Fruit fly (Drosophila melanogaster) whole organism, embryonic: Measurements from ENCODE around the gene CG13912.

Experiments used
- Aef1 ChIP-seq: fragments of 200-800 bp; sonication (Bioruptor generic); IDR thresholded peaks from 3 replicates; pipeline ENCODE4 v1.3.6; 2022; ENCODE audit warnings: missing biosample characterization, missing genetic modification characterization
- Bgb ChIP-seq: fragments of 200-800 bp; sonication (Bioruptor generic); IDR thresholded peaks from 2 replicates; pipeline ENCODE4 v1.3.6; 2022; ENCODE audit warnings: missing biosample characterization, missing genetic modification characterization; ENCODE audit not compliant: partially characterized antibody
- C15 ChIP-seq: fragments of 200-800 bp; sonication (Bioruptor generic); IDR thresholded peaks from 3 replicates; pipeline ENCODE4 v1.3.6; 2022; ENCODE audit warnings: missing biosample characterization, missing genetic modification characterization
- CG1024 ChIP-seq: fragments of 200-800 bp; sonication (Bioruptor generic); IDR thresholded peaks from 2 replicates; pipeline ENCODE4 v1.3.6; 2022; ENCODE audit warnings: missing biosample characterization, missing genetic modification characterization
- CG10462 ChIP-seq: fragments of 200-800 bp; sonication (Bioruptor generic); optimal IDR thresholded peaks from 2 replicates; lab custom pipeline; 2016; ENCODE audit warnings: missing biosample characterization, missing genetic modification characterization
- CG11093 ChIP-seq: fragments of 200-800 bp; sonication (Bioruptor generic); IDR thresholded peaks from 3 replicates; pipeline ENCODE4 v1.3.6; 2022; ENCODE audit warnings: missing biosample characterization, missing genetic modification characterization
- CG12236 ChIP-seq: fragments of 200-800 bp; sonication (Bioruptor generic); optimal IDR thresholded peaks from 2 replicates; lab custom pipeline; 2016; ENCODE audit warnings: missing biosample characterization, missing genetic modification characterization
- CG14710 ChIP-seq: fragments of 200-800 bp; sonication (Bioruptor generic); optimal IDR thresholded peaks from 3 replicates; lab custom pipeline; 2019; ENCODE audit warnings: missing biosample characterization, mild to moderate bottlenecking, missing genetic modification characterization, moderate library complexity
- CG17186 ChIP-seq: fragments of 200-800 bp; sonication (Bioruptor generic); optimal IDR thresholded peaks from 3 replicates; lab custom pipeline; 2017; ENCODE audit warnings: missing biosample characterization, missing genetic modification reagents, missing genetic modification characterization
- CG2129 ChIP-seq: fragments of 200-800 bp; sonication (Bioruptor generic); IDR thresholded peaks from 2 replicates; pipeline ENCODE4 v1.3.6; 2022; ENCODE audit warnings: missing biosample characterization, missing genetic modification characterization; ENCODE audit not compliant: partially characterized antibody
- CG30403 ChIP-seq: fragments of 200-800 bp; sonication (Bioruptor generic); optimal IDR thresholded peaks from 3 replicates; lab custom pipeline; 2016; ENCODE audit warnings: missing biosample characterization, missing genetic modification characterization
- CG33557 ChIP-seq: fragments of 200-800 bp; sonication (Bioruptor generic); optimal IDR thresholded peaks from 2 replicates; lab custom pipeline; 2019; ENCODE audit warnings: missing biosample characterization, mild to moderate bottlenecking, missing genetic modification characterization, moderate library complexity
- CG6813 ChIP-seq: fragments of 200-800 bp; sonication (Bioruptor generic); optimal IDR thresholded peaks from 2 replicates; lab custom pipeline; 2017; ENCODE audit warnings: missing biosample characterization, missing genetic modification characterization, mild to moderate bottlenecking, moderate library complexity, missing genetic modification reagents
- CG7745 ChIP-seq: fragments of 200-800 bp; sonication (Bioruptor generic); optimal IDR thresholded peaks from 2 replicates; lab custom pipeline; 2018; ENCODE audit warnings: missing biosample characterization, mild to moderate bottlenecking, missing genetic modification characterization, moderate library complexity
- CG8290 ChIP-seq, 3 experiments: fragments of 200-800 bp; sonication (Bioruptor generic); optimal IDR thresholded peaks; 2 replicates each; lab custom pipeline; 2016 to 2019; ENCODE audit warnings: missing biosample characterization in 3 of 3, missing genetic modification characterization in 3 of 3, mild to moderate bottlenecking in 2 of 3, moderate library complexity in 1 of 3
- CG8478 ChIP-seq: fragments of >200 bp; optimal IDR thresholded peaks from 2 replicates; lab custom pipeline; 2018
- CG9817 ChIP-seq: fragments of 200-800 bp; sonication (Bioruptor generic); optimal IDR thresholded peaks from 2 replicates; lab custom pipeline; 2018; ENCODE audit warnings: missing biosample characterization, mild to moderate bottlenecking, missing genetic modification characterization, moderate library complexity
- CkIIα-i1 ChIP-seq: fragments of 200-800 bp; sonication (Bioruptor generic); IDR thresholded peaks from 2 replicates; pipeline ENCODE4 v1.3.6; 2022; ENCODE audit warnings: missing biosample characterization, missing genetic modification characterization
- Dip2 ChIP-seq: fragments of 200-800 bp; sonication (Bioruptor generic); IDR thresholded peaks from 2 replicates; pipeline ENCODE4 v1.3.6; 2022; ENCODE audit warnings: missing biosample characterization, missing genetic modification characterization
- Dp ChIP-seq: fragments of 200-800 bp; sonication (Bioruptor generic); optimal IDR thresholded peaks from 2 replicates; lab custom pipeline; 2018; ENCODE audit warnings: missing biosample characterization, mild to moderate bottlenecking, missing genetic modification characterization, moderate library complexity
- E2f1 ChIP-seq: fragments of 200-800 bp; sonication (Bioruptor generic); IDR thresholded peaks from 2 replicates; pipeline ENCODE4 v1.3.6; 2022; ENCODE audit warnings: missing biosample characterization, missing genetic modification characterization
- ERR ChIP-seq: fragments of 200-800 bp; sonication (Bioruptor generic); optimal IDR thresholded peaks from 2 replicates; lab custom pipeline; 2016; ENCODE audit warnings: missing biosample characterization, missing genetic modification characterization
- Elba2 ChIP-seq: fragments of 200-800 bp; sonication (Bioruptor generic); optimal IDR thresholded peaks from 3 replicates; lab custom pipeline; 2016; ENCODE audit warnings: missing biosample characterization, missing genetic modification characterization
- H2.0 ChIP-seq: fragments of 200-800 bp; sonication (Bioruptor generic); IDR thresholded peaks from 2 replicates; pipeline ENCODE4 v1.3.6; 2022; ENCODE audit warnings: missing biosample characterization, missing genetic modification characterization
- HmgD ChIP-seq: fragments of 200-800 bp; sonication (Bioruptor generic); optimal IDR thresholded peaks from 3 replicates; lab custom pipeline; 2016; ENCODE audit warnings: missing biosample characterization, missing genetic modification characterization
- Hsf ChIP-seq: fragments of 200-800 bp; sonication (Bioruptor generic); optimal IDR thresholded peaks from 3 replicates; lab custom pipeline; 2016; ENCODE audit warnings: missing biosample characterization, missing genetic modification characterization
- Med ChIP-seq: fragments of 200-800 bp; sonication (Bioruptor generic); peaks from one replicate; lab custom pipeline; 2016; ENCODE audit warnings: missing biosample characterization, missing genetic modification characterization, mild to moderate bottlenecking, inconsistent platforms, moderate library complexity
- Oaz ChIP-seq: fragments of 200-800 bp; sonication (Bioruptor generic); IDR thresholded peaks from 2 replicates; pipeline ENCODE4 v1.3.6; 2022; ENCODE audit warnings: missing biosample characterization, missing genetic modification characterization
- Spps ChIP-seq: fragments of 200-800 bp; sonication (Bioruptor generic); optimal IDR thresholded peaks from 2 replicates; lab custom pipeline; 2018; ENCODE audit warnings: missing biosample characterization, mild to moderate bottlenecking, missing genetic modification characterization
- Sry-β ChIP-seq: fragments of 200-800 bp; sonication (Bioruptor generic); optimal IDR thresholded peaks from 2 replicates; lab custom pipeline; 2018; ENCODE audit warnings: missing biosample characterization, mild to moderate bottlenecking, missing genetic modification characterization, moderate library complexity
- Trl ChIP-seq, 3 experiments: fragments of >200 bp in 2 of 3; fragments of 200-800 bp in 1 of 3; sonication (Bioruptor generic) in 1 of 3; optimal IDR thresholded peaks; 2 replicates in 1 of 3; 3 replicates in 2 of 3; lab custom pipeline; 2016 to 2017; ENCODE audit warnings: missing biosample characterization in 1 of 3, missing genetic modification characterization in 1 of 3
- ab ChIP-seq: fragments of 200-800 bp; sonication (Bioruptor generic); optimal IDR thresholded peaks from 2 replicates; lab custom pipeline; 2016; ENCODE audit warnings: missing biosample characterization, missing genetic modification characterization
- bbx ChIP-seq: fragments of 200-800 bp; sonication (Bioruptor generic); IDR thresholded peaks from 2 replicates; pipeline ENCODE4 v1.3.6; 2022; ENCODE audit warnings: missing biosample characterization, missing genetic modification characterization; ENCODE audit not compliant: partially characterized antibody
- cg ChIP-seq: fragments of 200-800 bp; sonication (Bioruptor generic); optimal IDR thresholded peaks from 3 replicates; lab custom pipeline; 2019; ENCODE audit warnings: missing biosample characterization, mild to moderate bottlenecking, missing genetic modification characterization, moderate library complexity
- chinmo ChIP-seq: fragments of 200-800 bp; sonication (Bioruptor generic); IDR thresholded peaks from 4 replicates; pipeline ENCODE4 v1.3.6; 2022; ENCODE audit warnings: missing biosample characterization, missing genetic modification characterization; ENCODE audit not compliant: partially characterized antibody
- dati ChIP-seq: fragments of 200-800 bp; sonication (Bioruptor generic); IDR thresholded peaks from 2 replicates; pipeline ENCODE4 v1.3.6; 2022; ENCODE audit warnings: missing biosample characterization, missing genetic modification characterization
- ftz-f1 ChIP-seq: fragments of 200-800 bp; sonication (Bioruptor generic); optimal IDR thresholded peaks from 2 replicates; lab custom pipeline; 2016; ENCODE audit warnings: missing biosample characterization, missing genetic modification characterization
- odd ChIP-seq: fragments of 200-800 bp; sonication (Bioruptor generic); optimal IDR thresholded peaks from 2 replicates; lab custom pipeline; 2017; ENCODE audit warnings: missing biosample characterization, mild to moderate bottlenecking, missing genetic modification characterization
- otp ChIP-seq: fragments of 200-800 bp; sonication (Bioruptor generic); IDR thresholded peaks from 3 replicates; pipeline ENCODE4, ENCODE4 v1.3.6; 2022; ENCODE audit warnings: missing biosample characterization, missing genetic modification characterization
- prd ChIP-seq, 3 experiments: fragments of >200 bp in 2 of 3; fragments of 200-800 bp in 1 of 3; sonication (Bioruptor generic) in 1 of 3; optimal IDR thresholded peaks in 2 of 3; IDR thresholded peaks in 1 of 3; 2 replicates in 2 of 3; 3 replicates in 1 of 3; pipeline versions ENCODE4 v1.3.6 to Lab custom; 2017 to 2022; ENCODE audit warnings: missing biosample characterization in 1 of 3, missing genetic modification characterization in 1 of 3
- pros ChIP-seq: fragments of 200-800 bp; sonication (Bioruptor generic); optimal IDR thresholded peaks from 3 replicates; lab custom pipeline; 2019; ENCODE audit warnings: missing biosample characterization, mild to moderate bottlenecking, missing genetic modification characterization, moderate library complexity
- pzg ChIP-seq: fragments of 200-800 bp; sonication (Bioruptor generic); optimal IDR thresholded peaks from 3 replicates; lab custom pipeline; 2018; ENCODE audit warnings: missing biosample characterization, mild to moderate bottlenecking, missing genetic modification characterization, moderate library complexity
- row ChIP-seq: fragments of 200-800 bp; sonication (Bioruptor generic); IDR thresholded peaks from 3 replicates; pipeline ENCODE4 v1.3.6; 2022; ENCODE audit warnings: missing biosample characterization, missing genetic modification characterization
- run ChIP-seq: fragments of 200-800 bp; sonication (Bioruptor generic); optimal IDR thresholded peaks from 3 replicates; lab custom pipeline; 2018; ENCODE audit warnings: missing biosample characterization, mild to moderate bottlenecking, missing genetic modification characterization
- so ChIP-seq: fragments of 200-800 bp; sonication (Bioruptor generic); IDR thresholded peaks from 3 replicates; pipeline ENCODE4 v1.3.6; 2022; ENCODE audit warnings: missing biosample characterization, missing genetic modification characterization
- sr ChIP-seq: fragments of 200-800 bp; sonication (Bioruptor generic); IDR thresholded peaks from 3 replicates; pipeline ENCODE4 v1.3.6; 2022; ENCODE audit warnings: missing biosample characterization, missing genetic modification characterization
- sug ChIP-seq: fragments of 200-800 bp; optimal IDR thresholded peaks from 2 replicates; lab custom pipeline; 2019; ENCODE audit warnings: missing biosample characterization, mild to moderate bottlenecking, missing genetic modification characterization, moderate library complexity
- vnd ChIP-seq: fragments of 200-800 bp; sonication (Bioruptor generic); IDR thresholded peaks from 3 replicates; pipeline ENCODE4 v1.3.6; 2022; ENCODE audit warnings: missing biosample characterization, missing genetic modification characterization; ENCODE audit not compliant: partially characterized antibody
- z ChIP-seq: fragments of 200-800 bp; sonication (Bioruptor generic); IDR thresholded peaks from 3 replicates; pipeline ENCODE4 v1.3.6; 2022; ENCODE audit warnings: missing biosample characterization, missing genetic modification characterization

Gene CG13912

dm6 chr3L:1202588-1203195 lies 13.3 kb downstream of the CG13912 start, which contains the start of gene meep:
TSS of gene meep (minus strand) at chr3L:1203036.
- TF ChIP-seq Elba2 (GFP tag; lab: Kevin White, UChicago) (no peak), CG7745 (tag; lab: Kevin White, UChicago) (no peak), Dp (no peak), E2f1 (GFP tag; lab: Robert Waterston, UW) (no peak), Dip2 (GFP tag; lab: Robert Waterston, UW) (no peak), CG9817 (tag; lab: Kevin White, UChicago) (no peak), C15 (no peak), Med (peak; percentile 55), CG6813 (no peak), Hsf (GFP tag; lab: Kevin White, UChicago) (no peak), so (GFP tag; lab: Robert Waterston, UW) (no peak), CG30403 (no peak), Oaz (GFP tag; lab: Robert Waterston, UW) (no peak), ERR (GFP tag; lab: Kevin White, UChicago) (peak; percentile 76), CG33557 (GFP tag; lab: Kevin White, UChicago) (no peak), Sry-β (GFP tag; lab: Kevin White, UChicago) (no peak), sug (tag; lab: Kevin White, UChicago) (peak; percentile 93), Spps (tag; lab: Kevin White, UChicago) (no peak), odd (no peak), CG11093 (GFP tag; lab: Robert Waterston, UW) (no peak), otp (GFP tag; lab: Robert Waterston, UW) (no peak), Aef1 (GFP tag; lab: Robert Waterston, UW) (no peak), CkIIα-i1 (GFP tag; lab: Robert Waterston, UW) (no peak), CG14710 (tag; lab: Kevin White, UChicago) (no peak), run (tag; lab: Kevin White, UChicago) (no peak), dati (no peak), CG12236 (GFP tag; lab: Kevin White, UChicago) (no peak), pros (no peak), pzg (GFP tag; lab: Kevin White, UChicago) (no peak), CG8478 (lab: Kevin White, UChicago) (no peak), HmgD (GFP tag; lab: Kevin White, UChicago) (no peak), sr (GFP tag; lab: Robert Waterston, UW) (no peak), CG10462 (GFP tag; lab: Kevin White, UChicago) (no peak), cg (GFP tag; lab: Kevin White, UChicago) (no peak), CG17186 (GFP tag; lab: Kevin White, UChicago) (no peak), CG8290 (GFP tag; optimal IDR thresholded peaks at IDR 0.05; lab: Kevin White, UChicago) (no peak), CG8290 (tag; optimal IDR thresholded peaks at IDR 0.05; lab: Kevin White, UChicago) (peak in 1 of 2 experiments; percentile 15), CG2129 (no peak), ftz-f1 (GFP tag; lab: Kevin White, UChicago) (peak; percentile 60), z (no peak), ab (GFP tag; lab: Kevin White, UChicago) (no peak), H2.0 (no peak), vnd (GFP tag; lab: Robert Waterston, UW) (no peak), CG1024 (GFP tag; lab: Robert Waterston, UW) (no peak), Bgb (GFP tag; lab: Robert Waterston, UW) (no peak), row (GFP tag; lab: Robert Waterston, UW) (0 out of 3 replicates have a peak, but pooled peaks have one; percentile 18), bbx (no peak), Trl (optimal IDR thresholded peaks at IDR 0.05; lab: Kevin White, UChicago) (peak; percentile 11 to 37), Trl (GFP tag; optimal IDR thresholded peaks at IDR 0.05; lab: Kevin White, UChicago) (no peak), prd (optimal IDR thresholded peaks at IDR 0.05; lab: Kevin White, UChicago) (no peak), prd (GFP tag; IDR thresholded peaks at IDR 0.05; lab: Robert Waterston, UW) (no peak), chinmo (0 out of 4 replicates have a peak, but pooled peaks have one; percentile 46)
